Worm (Caenorhabditis elegans) whole organism, late embryonic: ENCODE results near the gene nhr-283.
"Not testable (repeated sequence)": the region's sequence is repeated elsewhere in the genome, so short reads cannot be mapped to it uniquely, and the experiment has no call there.

Source experiments
- C38D4.7 ChIP-seq: fragments of 200-800 bp; sonication (Bioruptor generic); optimal IDR thresholded peaks from 2 replicates; lab custom pipeline; 2018; ENCODE audit warnings: mild to moderate bottlenecking, missing genetic modification characterization, moderate library complexity, missing compliant biosample characterization
- F13H6.1 ChIP-seq: sonication (generic microtip); optimal IDR thresholded peaks from 2 replicates; lab custom pipeline; 2016; ENCODE audit warnings: missing genetic modification characterization, missing compliant biosample characterization
- K09A11.1 ChIP-seq: sonication (generic microtip); optimal IDR thresholded peaks from 2 replicates; lab custom pipeline; 2017; ENCODE audit warnings: antibody characterized with exemption, mild to moderate bottlenecking, missing genetic modification characterization, missing compliant biosample characterization; ENCODE audit not compliant: insufficient read depth
- ahr-1 ChIP-seq: sonication (generic microtip); optimal IDR thresholded peaks from 2 replicates; lab custom pipeline; 2016; ENCODE audit warnings: missing genetic modification characterization, missing compliant biosample characterization
- ceh-18 ChIP-seq: sonication (generic microtip); optimal IDR thresholded peaks from 2 replicates; lab custom pipeline; 2016; ENCODE audit warnings: missing genetic modification characterization, missing compliant biosample characterization
- ceh-22 ChIP-seq: sonication (generic microtip); optimal IDR thresholded peaks from 2 replicates; lab custom pipeline; 2017; ENCODE audit warnings: missing biosample characterization, missing genetic modification characterization
- ceh-24 ChIP-seq: sonication (generic microtip); optimal IDR thresholded peaks from 2 replicates; lab custom pipeline; 2016; ENCODE audit warnings: mild to moderate bottlenecking, missing genetic modification characterization, missing compliant biosample characterization
- ceh-30 ChIP-seq: fragments of 150-350 bp; optimal IDR thresholded peaks from 2 replicates; lab custom pipeline; 2014; ENCODE audit warnings: missing biosample characterization, missing genetic modification characterization
- che-1 ChIP-seq: sonication (generic microtip); optimal IDR thresholded peaks from 2 replicates; lab custom pipeline; 2016; ENCODE audit warnings: mild to moderate bottlenecking, missing genetic modification characterization, missing compliant biosample characterization
- dmd-4 ChIP-seq: sonication (generic microtip); optimal IDR thresholded peaks from 2 replicates; lab custom pipeline; 2016; ENCODE audit warnings: borderline replicate concordance, missing genetic modification characterization, missing compliant biosample characterization
- dve-1 ChIP-seq: sonication (generic microtip); optimal IDR thresholded peaks from 2 replicates; lab custom pipeline; 2017; ENCODE audit warnings: antibody characterized with exemption, mild to moderate bottlenecking, missing genetic modification characterization, missing compliant biosample characterization
- elt-2 ChIP-seq: sonication (generic microtip); optimal IDR thresholded peaks from 2 replicates; lab custom pipeline; 2016; ENCODE audit warnings: missing genetic modification reagents, missing genetic modification characterization, missing compliant biosample characterization
- ets-4 ChIP-seq: sonication (generic microtip); optimal IDR thresholded peaks from 2 replicates; lab custom pipeline; 2016; ENCODE audit warnings: missing genetic modification characterization, missing compliant biosample characterization
- eyg-1 ChIP-seq: sonication (generic microtip); optimal IDR thresholded peaks from 2 replicates; lab custom pipeline; 2016; ENCODE audit warnings: missing genotype, missing genetic modification characterization, missing compliant biosample characterization
- fax-1 ChIP-seq: sonication (generic microtip); optimal IDR thresholded peaks from 2 replicates; lab custom pipeline; 2016; ENCODE audit warnings: missing genotype, missing genetic modification characterization, missing compliant biosample characterization
- fkh-6 ChIP-seq: sonication (generic microtip); optimal IDR thresholded peaks from 2 replicates; lab custom pipeline; 2016; ENCODE audit warnings: missing genetic modification characterization, missing compliant biosample characterization
- hlh-15 ChIP-seq: sonication (generic microtip); optimal IDR thresholded peaks from 2 replicates; lab custom pipeline; 2016; ENCODE audit warnings: missing genetic modification characterization, missing compliant biosample characterization
- hlh-30 ChIP-seq: sonication (generic microtip); optimal IDR thresholded peaks from 2 replicates; lab custom pipeline; 2017; ENCODE audit warnings: antibody characterized with exemption, missing genetic modification characterization, missing compliant biosample characterization; ENCODE audit not compliant: insufficient read depth
- hlh-8 ChIP-seq: sonication (generic microtip); optimal IDR thresholded peaks from 2 replicates; lab custom pipeline; 2016; ENCODE audit warnings: missing genotype, missing genetic modification characterization, missing compliant biosample characterization
- lin-11 ChIP-seq: fragments of 200-800 bp; sonication (Bioruptor generic); optimal IDR thresholded peaks from 2 replicates; lab custom pipeline; 2018; ENCODE audit warnings: mild to moderate bottlenecking, missing genetic modification characterization, missing compliant biosample characterization
- madf-2 ChIP-seq: sonication (generic microtip); optimal IDR thresholded peaks from 2 replicates; lab custom pipeline; 2017; ENCODE audit warnings: missing genetic modification characterization, missing compliant biosample characterization
- mec-3 ChIP-seq: sonication (generic microtip); optimal IDR thresholded peaks from 2 replicates; lab custom pipeline; 2016; ENCODE audit warnings: borderline replicate concordance, missing genetic modification characterization, missing compliant biosample characterization
- nhr-11 ChIP-seq: fragments of 150-350 bp; optimal IDR thresholded peaks from 2 replicates; lab custom pipeline; 2014; ENCODE audit warnings: missing biosample characterization, missing genetic modification characterization
- pag-3 ChIP-seq: sonication (generic microtip); optimal IDR thresholded peaks from 2 replicates; lab custom pipeline; 2016; ENCODE audit warnings: missing compliant biosample characterization, missing genetic modification characterization, borderline replicate concordance
- pat-9 ChIP-seq: fragments of 200-800 bp; sonication (Bioruptor generic); optimal IDR thresholded peaks from 2 replicates; lab custom pipeline; 2018; ENCODE audit warnings: mild to moderate bottlenecking, missing genetic modification characterization, moderate library complexity, missing compliant biosample characterization
- pax-1 ChIP-seq: fragments of 150-350 bp; optimal IDR thresholded peaks from 2 replicates; lab custom pipeline; 2014; ENCODE audit warnings: missing biosample characterization, missing genetic modification characterization
- pqm-1 ChIP-seq: sonication (generic microtip); optimal IDR thresholded peaks from 2 replicates; lab custom pipeline; 2016; ENCODE audit warnings: missing genetic modification characterization, missing compliant biosample characterization
- ref-2 ChIP-seq: sonication (generic microtip); optimal IDR thresholded peaks from 2 replicates; lab custom pipeline; 2016; ENCODE audit warnings: missing genetic modification characterization, missing compliant biosample characterization
- rnt-1 ChIP-seq: sonication (generic microtip); optimal IDR thresholded peaks from 2 replicates; lab custom pipeline; 2016; ENCODE audit warnings: missing genetic modification characterization, missing compliant biosample characterization
- sox-2 ChIP-seq: fragments of 200-800 bp; sonication (Bioruptor generic); IDR thresholded peaks from 2 replicates; pipeline ENCODE4 v1.3.6; 2022; ENCODE audit warnings: missing genetic modification reagents, missing genetic modification characterization, missing compliant biosample characterization
- tbx-7 ChIP-seq: sonication (generic microtip); optimal IDR thresholded peaks from 2 replicates; lab custom pipeline; 2016; ENCODE audit warnings: missing genotype, missing genetic modification characterization, missing compliant biosample characterization
- ttx-3 ChIP-seq: sonication (generic microtip); optimal IDR thresholded peaks from 2 replicates; lab custom pipeline; 2016; ENCODE audit warnings: missing genetic modification reagents, missing genetic modification characterization, missing compliant biosample characterization
- unc-42 ChIP-seq: sonication (generic microtip); optimal IDR thresholded peaks from 2 replicates; lab custom pipeline; 2016; ENCODE audit warnings: missing genotype, missing genetic modification characterization, missing compliant biosample characterization
- unc-86 ChIP-seq: sonication (generic microtip); optimal IDR thresholded peaks from 2 replicates; lab custom pipeline; 2016; ENCODE audit warnings: missing genetic modification characterization, missing compliant biosample characterization

Gene nhr-283

ce11 chrV:15803079-15803478 lies 26.5 kb upstream of the nhr-283 start, which contains the start of gene srd-27:
Gene srd-27 (plus strand): TSS chrV:15803379.
- not testable (repeated sequence) for TF ChIP-seq ceh-18 (tag; lab: Kevin White, UChicago); hlh-15 (tag; lab: Kevin White, UChicago); sox-2

- not testable (repeated sequence) for TF ChIP-seq C38D4.7 (GFP tag; lab: Kevin White, UChicago); unc-42 (tag; lab: Kevin White, UChicago); lin-11 (tag; lab: Kevin White, UChicago)
These were observed 26.1 kb upstream of the nhr-283 start, which contains the start of gene T26E4.9 for ce11 chrV:15802623-15803022. Gene T26E4.9 (minus strand): TSS chrV:15802723.

ce11 chrV:15798108-15798507 lies 21.6 kb upstream of the nhr-283 start, which contains the start of gene T26E4.10:
Gene T26E4.10 (minus strand): TSS chrV:15798208.
- TF ChIP-seq pax-1 (tag; lab: Kevin White, UChicago) (no peak), K09A11.1 (no peak), nhr-11 (tag; lab: Kevin White, UChicago) (no peak), eyg-1 (tag; lab: Kevin White, UChicago) (no peak), rnt-1 (tag; lab: Kevin White, UChicago) (no peak), pag-3 (no peak), ets-4 (tag; lab: Kevin White, UChicago) (no peak), dve-1 (tag; lab: Kevin White, UChicago) (no peak), tbx-7 (tag; lab: Kevin White, UChicago) (no peak), ceh-30 (tag; lab: Kevin White, UChicago) (no peak), che-1 (tag; lab: Kevin White, UChicago) (no peak), pat-9 (no peak), lin-11 (tag; lab: Kevin White, UChicago) (no peak), hlh-30 (no peak), madf-2 (tag; lab: Kevin White, UChicago) (no peak), fkh-6 (tag; lab: Kevin White, UChicago) (no peak), unc-42 (tag; lab: Kevin White, UChicago) (no peak)

- TF ChIP-seq fax-1 (tag; lab: Kevin White, UChicago) (no peak), elt-2 (no peak), eyg-1 (tag; lab: Kevin White, UChicago) (no peak), ref-2 (tag; lab: Kevin White, UChicago) (no peak), rnt-1 (tag; lab: Kevin White, UChicago) (no peak)
These were observed 19.5 kb upstream of the nhr-283 start, which contains the start of gene nhr-223 for ce11 chrV:15796087-15796486. Gene nhr-223 (plus strand): TSS chrV:15796387.

ce11 chrV:15793270-15793669 lies 16.7 kb upstream of the nhr-283 start, which contains the start of gene T26E4.7:
Gene T26E4.7 (plus strand): TSS chrV:15793570.
- TF ChIP-seq pqm-1 (no peak), ceh-24 (tag; lab: Kevin White, UChicago) (no peak), dmd-4 (tag; lab: Kevin White, UChicago) (no peak), eyg-1 (tag; lab: Kevin White, UChicago) (no peak), F13H6.1 (tag; lab: Kevin White, UChicago) (no peak), ttx-3 (tag; lab: Kevin White, UChicago) (no peak), ref-2 (tag; lab: Kevin White, UChicago) (no peak), mec-3 (tag; lab: Kevin White, UChicago) (no peak), lin-11 (tag; lab: Kevin White, UChicago) (no peak), unc-42 (tag; lab: Kevin White, UChicago) (no peak), unc-86 (tag; lab: Kevin White, UChicago) (no peak), ahr-1 (tag; lab: Kevin White, UChicago) (no peak), ceh-22 (tag; lab: Kevin White, UChicago) (no peak), hlh-8 (tag; lab: Kevin White, UChicago) (no peak)
